Worm (Caenorhabditis elegans): ENCODE data around the gene Y102A11A.5.
"Not testable (repeated sequence)": the region's sequence is repeated elsewhere in the genome, so short reads cannot be mapped to it uniquely, and the experiment has no call there.

Y102A11A.5 gene

DNA sequence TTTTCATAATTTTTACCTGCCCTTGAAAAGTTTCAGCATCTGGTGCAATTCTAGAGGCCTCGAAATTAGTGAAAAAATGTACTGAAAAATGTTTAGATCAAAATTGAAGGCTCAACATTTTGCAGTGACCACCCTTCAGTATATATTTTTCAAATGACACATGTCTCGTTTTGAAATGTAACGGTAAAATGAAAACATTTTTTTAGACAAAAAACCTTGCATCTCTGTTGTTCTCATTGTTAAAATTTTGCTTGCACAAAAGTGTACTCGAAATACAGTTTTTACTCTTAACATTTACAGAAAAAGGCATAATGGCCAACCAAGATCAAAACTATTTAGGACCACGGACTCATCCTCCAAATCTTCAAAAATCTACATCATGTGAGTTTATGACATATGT lies 5.0 kb downstream of the Y102A11A.5 start, which contains the start of gene Y102A11A.2:
Y102A11A.2 (plus strand) TSS at position 301 of the 400 bp plus-strand sequence.
- not testable (repeated sequence) for TF ChIP-seq ztf-1 (GFP tag; conservative IDR thresholded peaks at IDR 0.05); nhr-11 (tag; optimal IDR thresholded peaks at IDR 0.05); sem-4 (tag; optimal IDR thresholded peaks at IDR 0.05)

ce11 chrX:2025405-2025804 lies 6.0 kb downstream of the Y102A11A.5 start:
- peak; percentile 13 for TF ChIP-seq fos-1 (tag; optimal IDR thresholded peaks at IDR 0.05)

- TF ChIP-seq blmp-1 (tag; optimal IDR thresholded peaks at IDR 0.05; ENCODE audit: insufficient read depth): no peak
These were observed 9.8 kb downstream of the Y102A11A.5 start for ce11 chrX:2021558-2021957.

DNA sequence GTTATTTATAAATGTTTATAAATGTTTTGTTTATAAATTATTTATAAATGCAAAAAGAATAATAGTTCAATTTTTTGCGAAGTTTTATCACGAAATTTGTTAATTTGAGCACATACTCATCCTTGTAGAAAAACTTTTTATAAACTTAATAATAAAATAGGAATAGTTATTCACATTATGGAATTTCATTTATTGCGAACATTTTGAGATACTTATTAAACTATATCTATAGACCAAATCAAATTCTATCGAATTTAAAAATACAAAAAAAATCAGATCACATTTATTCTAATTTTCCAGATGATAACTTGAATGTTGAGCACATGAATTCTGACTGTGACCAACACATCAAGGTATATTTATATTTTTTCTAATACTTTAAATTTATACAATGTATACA lies 12.5 kb downstream of the Y102A11A.5 start, which contains the start of gene Y102A11A.3:
Y102A11A.3 (plus strand) TSS at position 301 of the 400 bp plus-strand sequence.
- TF ChIP-seq snpc-4 (tag; optimal IDR thresholded peaks at IDR 0.05) (no peak), ztf-1 (GFP tag; conservative IDR thresholded peaks at IDR 0.05) (no peak), nhr-129 (tag; optimal IDR thresholded peaks at IDR 0.05) (no peak), R02D3.7 (tag; optimal IDR thresholded peaks at IDR 0.05) (no peak), nhr-77 (tag; optimal IDR thresholded peaks at IDR 0.05) (no peak)

DNA sequence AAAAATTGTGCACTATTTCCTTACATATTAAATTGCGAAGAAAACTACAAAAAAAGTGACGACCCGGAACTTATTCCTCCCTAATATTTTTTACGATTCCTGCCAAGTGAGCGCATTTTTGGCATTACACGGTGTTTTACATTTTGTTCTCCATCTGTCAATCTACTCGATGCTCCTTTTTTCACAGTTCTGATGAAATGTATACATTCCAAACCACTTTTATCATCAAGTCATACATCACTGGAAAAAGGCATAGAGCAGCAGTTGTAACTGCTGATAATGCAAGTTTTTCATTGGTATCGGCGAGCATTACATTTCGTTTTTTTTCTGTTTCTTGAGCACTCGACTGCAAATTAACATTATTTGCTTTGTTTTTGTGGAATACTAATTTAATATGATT lies 13.2 kb downstream of the Y102A11A.5 start:
- TF ChIP-seq alr-1 (tag; optimal IDR thresholded peaks at IDR 0.05) (no peak), nhr-10 (tag; optimal IDR thresholded peaks at IDR 0.05) (no peak), fos-1 (tag; optimal IDR thresholded peaks at IDR 0.05) (peak; percentile 82), snpc-4 (tag; optimal IDR thresholded peaks at IDR 0.05) (no peak), blmp-1 (tag; optimal IDR thresholded peaks at IDR 0.05; ENCODE audit: insufficient read depth) (no peak), R02D3.7 (tag; optimal IDR thresholded peaks at IDR 0.05) (no peak), skn-1 (tag; optimal IDR thresholded peaks at IDR 0.05) (peak; percentile 19), nhr-23 (tag; optimal IDR thresholded peaks at IDR 0.05) (no peak), sem-4 (tag; optimal IDR thresholded peaks at IDR 0.05) (no peak), elt-3 (tag; optimal IDR thresholded peaks at IDR 0.05) (no peak), peb-1 (tag; optimal IDR thresholded peaks at IDR 0.05) (no peak)

DNA sequence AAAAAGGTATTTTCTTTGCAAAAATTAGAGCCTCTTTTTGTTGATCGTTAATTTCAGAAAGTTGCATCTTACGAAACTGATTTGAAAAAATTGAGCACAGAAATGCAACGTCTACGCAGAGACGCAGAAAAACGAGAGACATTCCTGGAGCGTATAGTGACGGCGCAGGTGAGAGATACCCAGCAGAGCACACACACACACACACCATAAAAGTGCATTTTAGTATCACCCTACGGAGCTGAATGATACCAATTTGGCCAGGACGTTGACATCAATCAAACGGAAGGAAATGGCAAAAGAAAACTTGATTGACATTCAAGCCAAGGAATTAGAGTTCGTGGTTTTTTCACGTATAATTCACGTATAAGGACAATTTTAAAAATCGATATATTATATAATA lies 16.9 kb downstream of the Y102A11A.5 start:
- TF ChIP-seq unc-39 (tag; optimal IDR thresholded peaks at IDR 0.05) (no peak), sma-9 (GFP tag; optimal IDR thresholded peaks at IDR 0.05) (peak; percentile 27), sma-9 (tag; optimal IDR thresholded peaks at IDR 0.05) (no peak), fos-1 (tag; optimal IDR thresholded peaks at IDR 0.05) (peak; percentile 83), C34F6.9 (tag; optimal IDR thresholded peaks at IDR 0.05) (no peak)

- no peak for TF ChIP-seq ztf-1 (GFP tag; conservative IDR thresholded peaks at IDR 0.05)
- TF ChIP-seq unc-55 (GFP tag; optimal IDR thresholded peaks at IDR 0.05): peak; percentile 60
- TF ChIP-seq elt-1 (tag; optimal IDR thresholded peaks at IDR 0.05): no peak
These were observed 17.5 kb downstream of the Y102A11A.5 start for ce11 chrX:2013912-2014311.

DNA sequence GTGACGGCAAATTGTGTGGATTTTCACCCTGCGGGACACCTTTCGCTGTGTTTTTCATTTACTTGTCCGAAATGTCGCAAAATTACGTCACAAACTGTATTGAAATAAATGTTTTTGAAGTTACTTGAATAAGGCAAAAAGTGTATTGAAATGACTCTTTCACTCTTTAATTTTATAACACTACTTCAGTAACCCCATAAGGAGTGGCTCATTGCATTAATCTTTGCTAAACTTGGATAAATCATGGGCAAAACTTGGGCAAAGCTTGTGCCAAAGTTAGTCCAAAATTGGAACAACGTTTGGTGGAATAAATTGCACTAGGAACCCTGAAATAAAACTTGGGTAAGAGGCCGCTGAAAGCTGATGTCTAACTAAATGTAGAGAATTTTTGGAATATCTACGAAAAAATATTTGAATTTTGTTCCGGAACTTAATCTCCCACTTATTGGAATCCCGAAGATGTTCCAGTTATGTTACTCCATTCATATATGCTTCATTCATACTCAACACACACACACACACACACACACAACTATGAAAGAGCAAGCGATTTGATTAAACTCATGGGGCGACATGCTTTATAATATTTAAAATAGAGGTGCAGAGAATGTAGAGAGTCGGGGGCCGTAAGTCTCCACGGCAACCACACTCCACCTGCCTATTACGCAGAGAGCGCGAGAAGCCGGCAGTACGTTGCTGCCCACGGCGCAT lies 18.7 kb downstream of the Y102A11A.5 start, which contains the start of gene Y102A11A.9:
Y102A11A.9 (plus strand) TSS at position 661 of the 711 bp plus-strand sequence.
- no peak for TF ChIP-seq R02D3.7 (tag; optimal IDR thresholded peaks at IDR 0.05)
- TF ChIP-seq lin-11 (tag; optimal IDR thresholded peaks at IDR 0.05): peak; percentile 6

- TF ChIP-seq nhr-21 (tag; optimal IDR thresholded peaks at IDR 0.05): no peak
- no peak for TF ChIP-seq fos-1 (tag; optimal IDR thresholded peaks at IDR 0.05)
- no peak for TF ChIP-seq aly-2 (tag; optimal IDR thresholded peaks at IDR 0.05)
- TF ChIP-seq elt-3 (tag; optimal IDR thresholded peaks at IDR 0.05): no peak
- TF ChIP-seq lin-39 (tag; optimal IDR thresholded peaks at IDR 0.05): no peak
- no peak for TF ChIP-seq ZK546.5 (tag; optimal IDR thresholded peaks at IDR 0.05)
- TF ChIP-seq nhr-25 (tag; optimal IDR thresholded peaks at IDR 0.05): no peak
- no peak for TF ChIP-seq zag-1 (tag; optimal IDR thresholded peaks at IDR 0.05)
These were observed 30.9 kb downstream of the Y102A11A.5 start for ce11 chrX:2000517-2000916.

Data from whole organism, L2 larva.